Fruit fly (Drosophila melanogaster) whole organism, embryonic: ENCODE data around the gene dod.

Experiments
- CG10147 ChIP-seq: fragments of 200-800 bp; sonication (Bioruptor generic); optimal IDR thresholded peaks from 2 replicates; lab custom pipeline; 2019; ENCODE audit warnings: missing biosample characterization, mild to moderate bottlenecking, missing genetic modification characterization, moderate library complexity
- CG10321 ChIP-seq: fragments of 200-800 bp; sonication (Bioruptor generic); IDR thresholded peaks from 2 replicates; pipeline ENCODE4 v1.3.6; 2022; ENCODE audit warnings: missing biosample characterization, missing genetic modification characterization
- CG10462 ChIP-seq: fragments of 200-800 bp; sonication (Bioruptor generic); optimal IDR thresholded peaks from 2 replicates; lab custom pipeline; 2016; ENCODE audit warnings: missing biosample characterization, missing genetic modification characterization
- CG11695 ChIP-seq: fragments of 200-800 bp; sonication (Bioruptor generic); IDR thresholded peaks from 3 replicates; pipeline ENCODE4 v1.3.6; 2022; ENCODE audit warnings: missing biosample characterization, missing genetic modification characterization
- CG12219 ChIP-seq: fragments of 200-800 bp; sonication (Bioruptor generic); optimal IDR thresholded peaks from 3 replicates; lab custom pipeline; 2018; ENCODE audit warnings: missing biosample characterization, mild to moderate bottlenecking, missing genetic modification characterization
- CG14050 ChIP-seq: fragments of 200-800 bp; sonication (Bioruptor generic); IDR thresholded peaks from 3 replicates; pipeline ENCODE4 v1.3.6; 2022; ENCODE audit warnings: missing biosample characterization, missing genetic modification characterization
- CG15269 ChIP-seq: fragments of 200-800 bp; sonication (Bioruptor generic); optimal IDR thresholded peaks from 2 replicates; lab custom pipeline; 2018; ENCODE audit warnings: missing biosample characterization, mild to moderate bottlenecking, missing genetic modification characterization, moderate library complexity
- CG1647 ChIP-seq: fragments of 200-800 bp; sonication (Bioruptor generic); optimal IDR thresholded peaks from 3 replicates; lab custom pipeline; 2016; ENCODE audit warnings: missing biosample characterization, missing genetic modification characterization
- CG16779 ChIP-seq: fragments of 200-800 bp; sonication (Bioruptor generic); IDR thresholded peaks from 2 replicates; pipeline ENCODE4 v1.3.6; 2022; ENCODE audit warnings: missing biosample characterization, missing genetic modification characterization
- CG17359 ChIP-seq: fragments of 200-800 bp; sonication (Bioruptor generic); optimal IDR thresholded peaks from 3 replicates; lab custom pipeline; 2018; ENCODE audit warnings: missing biosample characterization, mild to moderate bottlenecking, missing genetic modification characterization, moderate library complexity
- CG18764 ChIP-seq: fragments of 200-800 bp; sonication (Bioruptor generic); optimal IDR thresholded peaks from 3 replicates; lab custom pipeline; 2016; ENCODE audit warnings: missing biosample characterization, missing genetic modification characterization
- CG2120 ChIP-seq: fragments of 200-800 bp; sonication (Bioruptor generic); optimal IDR thresholded peaks from 3 replicates; lab custom pipeline; 2016; ENCODE audit warnings: missing biosample characterization, missing genetic modification characterization
- CG32767 ChIP-seq: fragments of 200-800 bp; sonication (Bioruptor generic); IDR thresholded peaks from 2 replicates; pipeline ENCODE4 v1.3.6; 2022; ENCODE audit warnings: missing biosample characterization, missing genetic modification characterization
- CG34224 ChIP-seq: fragments of 200-800 bp; sonication (Bioruptor generic); IDR thresholded peaks from 3 replicates; pipeline ENCODE4 v1.3.6; 2022; ENCODE audit warnings: missing biosample characterization, missing genetic modification characterization; ENCODE audit not compliant: partially characterized antibody
- CG3995 ChIP-seq: fragments of 200-800 bp; sonication (Bioruptor generic); optimal IDR thresholded peaks from 3 replicates; lab custom pipeline; 2016; ENCODE audit warnings: missing biosample characterization, missing genetic modification characterization
- CG4730 ChIP-seq: fragments of 200-800 bp; sonication (Bioruptor generic); IDR thresholded peaks from 2 replicates; pipeline ENCODE4 v1.3.6; 2022; ENCODE audit warnings: missing biosample characterization, missing genetic modification characterization
- CG6254 ChIP-seq: fragments of 200-800 bp; sonication (Bioruptor generic); optimal IDR thresholded peaks from 3 replicates; lab custom pipeline; 2017; ENCODE audit warnings: mild to moderate bottlenecking, missing biosample characterization, missing genetic modification reagents, missing genetic modification characterization
- CG6813 ChIP-seq: fragments of 200-800 bp; sonication (Bioruptor generic); optimal IDR thresholded peaks from 2 replicates; lab custom pipeline; 2017; ENCODE audit warnings: missing biosample characterization, missing genetic modification characterization, mild to moderate bottlenecking, moderate library complexity, missing genetic modification reagents
- CG8290 ChIP-seq, 3 experiments: fragments of 200-800 bp; sonication (Bioruptor generic); optimal IDR thresholded peaks; 2 replicates each; lab custom pipeline; 2016 to 2019; ENCODE audit warnings: missing biosample characterization in 3 of 3, missing genetic modification characterization in 3 of 3, mild to moderate bottlenecking in 2 of 3, moderate library complexity in 1 of 3
- CG8944 ChIP-seq: fragments of 200-800 bp; sonication (Bioruptor generic); optimal IDR thresholded peaks from 3 replicates; lab custom pipeline; 2016; ENCODE audit warnings: missing biosample characterization, missing genetic modification characterization
- CG9609 ChIP-seq: fragments of 200-800 bp; sonication (Bioruptor generic); optimal IDR thresholded peaks from 3 replicates; lab custom pipeline; 2016; ENCODE audit warnings: missing biosample characterization, missing genetic modification characterization
- CoRest ChIP-seq: fragments of 200-800 bp; sonication (Bioruptor generic); optimal IDR thresholded peaks from 3 replicates; lab custom pipeline; 2018; ENCODE audit warnings: missing biosample characterization, mild to moderate bottlenecking, missing genetic modification characterization, moderate library complexity
- Dbx ChIP-seq: fragments of 200-800 bp; sonication (Bioruptor generic); IDR thresholded peaks from 3 replicates; pipeline ENCODE4 v1.3.6; 2022; ENCODE audit warnings: missing biosample characterization, missing genetic modification characterization
- Drgx ChIP-seq: fragments of 200-800 bp; sonication (Bioruptor generic); IDR thresholded peaks from 2 replicates; pipeline ENCODE4 v1.3.6; 2022; ENCODE audit warnings: missing biosample characterization, missing genetic modification characterization
- Elba2 ChIP-seq: fragments of 200-800 bp; sonication (Bioruptor generic); optimal IDR thresholded peaks from 3 replicates; lab custom pipeline; 2016; ENCODE audit warnings: missing biosample characterization, missing genetic modification characterization
- Fer2 ChIP-seq: fragments of 200-800 bp; sonication (Bioruptor generic); optimal IDR thresholded peaks from 2 replicates; lab custom pipeline; 2018; ENCODE audit warnings: missing biosample characterization, mild to moderate bottlenecking, missing genetic modification characterization, moderate library complexity
- HLHmδ ChIP-seq: fragments of 200-800 bp; sonication (Bioruptor generic); optimal IDR thresholded peaks from 2 replicates; lab custom pipeline; 2018; ENCODE audit warnings: missing biosample characterization, mild to moderate bottlenecking, missing genetic modification characterization, moderate library complexity
- Hr3 ChIP-seq: fragments of 200-800 bp; sonication (Bioruptor generic); optimal IDR thresholded peaks from 3 replicates; lab custom pipeline; 2016; ENCODE audit warnings: missing biosample characterization, missing genetic modification characterization
- Jarid2 ChIP-seq: fragments of 200-800 bp; sonication (Bioruptor generic); optimal IDR thresholded peaks from 3 replicates; lab custom pipeline; 2017; ENCODE audit warnings: mild to moderate bottlenecking, missing biosample characterization, missing genetic modification reagents, missing genetic modification characterization
- MTF-1 ChIP-seq: fragments of 200-800 bp; sonication (Bioruptor generic); optimal IDR thresholded peaks from 2 replicates; lab custom pipeline; 2018; ENCODE audit warnings: missing biosample characterization, mild to moderate bottlenecking, missing genetic modification characterization, borderline replicate concordance
- Oaz ChIP-seq: fragments of 200-800 bp; sonication (Bioruptor generic); IDR thresholded peaks from 2 replicates; pipeline ENCODE4 v1.3.6; 2022; ENCODE audit warnings: missing biosample characterization, missing genetic modification characterization
- Ravus ChIP-seq: fragments of 200-800 bp; sonication (Bioruptor generic); IDR thresholded peaks from 2 replicates; pipeline ENCODE4 v1.3.6; 2022; ENCODE audit warnings: missing biosample characterization, missing genetic modification characterization
- Side ChIP-seq: fragments of 200-800 bp; sonication (Bioruptor generic); optimal IDR thresholded peaks from 2 replicates; lab custom pipeline; 2016; ENCODE audit warnings: missing biosample characterization, missing genetic modification characterization
- ase ChIP-seq: fragments of 200-800 bp; sonication (Bioruptor generic); IDR thresholded peaks from 3 replicates; pipeline ENCODE4 v1.3.6; 2022; ENCODE audit warnings: missing biosample characterization, missing genetic modification characterization
- bab2 ChIP-seq: fragments of 200-800 bp; sonication (Bioruptor generic); optimal IDR thresholded peaks from 2 replicates; lab custom pipeline; 2016; ENCODE audit warnings: missing biosample characterization, missing genetic modification characterization
- bcd ChIP-seq: fragments of 200-800 bp; sonication (Bioruptor generic); optimal IDR thresholded peaks from 2 replicates; lab custom pipeline; 2017; ENCODE audit warnings: missing biosample characterization, mild to moderate bottlenecking, missing genetic modification characterization
- cato ChIP-seq: fragments of 200-800 bp; sonication (Bioruptor generic); optimal IDR thresholded peaks from 2 replicates; lab custom pipeline; 2016; ENCODE audit warnings: missing biosample characterization, missing genetic modification characterization, borderline replicate concordance
- disco-r ChIP-seq: fragments of 200-800 bp; sonication (Bioruptor generic); optimal IDR thresholded peaks from 2 replicates; lab custom pipeline; 2016; ENCODE audit warnings: missing biosample characterization, missing genetic modification characterization
- dmrt11E ChIP-seq: fragments of 200-800 bp; sonication (Bioruptor generic); optimal IDR thresholded peaks from 3 replicates; lab custom pipeline; 2018; ENCODE audit warnings: missing biosample characterization, mild to moderate bottlenecking, missing genetic modification characterization, moderate library complexity
- ftz-f1 ChIP-seq: fragments of 200-800 bp; sonication (Bioruptor generic); optimal IDR thresholded peaks from 2 replicates; lab custom pipeline; 2016; ENCODE audit warnings: missing biosample characterization, missing genetic modification characterization
- gro ChIP-seq: fragments of 200-800 bp; sonication (Bioruptor generic); optimal IDR thresholded peaks from 2 replicates; lab custom pipeline; 2016; ENCODE audit warnings: missing biosample characterization, missing genetic modification characterization
- hth ChIP-seq: fragments of >200 bp; optimal IDR thresholded peaks from 2 replicates; lab custom pipeline; 2017; ENCODE audit warnings: inconsistent platforms
- insv ChIP-seq, 2 experiments: fragments of 200-800 bp; sonication (Bioruptor generic); optimal IDR thresholded peaks; 3 replicates each; lab custom pipeline; 2016 to 2018; ENCODE audit warnings: missing biosample characterization in 2 of 2, missing genetic modification characterization in 2 of 2
- lmd ChIP-seq: fragments of 200-800 bp; sonication (Bioruptor generic); IDR thresholded peaks from 2 replicates; pipeline ENCODE4 v1.3.6; 2022; ENCODE audit warnings: missing biosample characterization, missing genetic modification characterization
- luna ChIP-seq: fragments of 200-800 bp; sonication (Bioruptor generic); optimal IDR thresholded peaks from 2 replicates; lab custom pipeline; 2016; ENCODE audit warnings: missing biosample characterization, missing genetic modification characterization
- onecut ChIP-seq: fragments of 200-800 bp; sonication (Bioruptor generic); IDR thresholded peaks from 2 replicates; pipeline ENCODE4 v1.3.6; 2022; ENCODE audit warnings: missing biosample characterization, missing genetic modification characterization
- pros ChIP-seq: fragments of 200-800 bp; sonication (Bioruptor generic); optimal IDR thresholded peaks from 3 replicates; lab custom pipeline; 2019; ENCODE audit warnings: missing biosample characterization, mild to moderate bottlenecking, missing genetic modification characterization, moderate library complexity
- row ChIP-seq: fragments of 200-800 bp; sonication (Bioruptor generic); IDR thresholded peaks from 3 replicates; pipeline ENCODE4 v1.3.6; 2022; ENCODE audit warnings: missing biosample characterization, missing genetic modification characterization
- sens ChIP-seq: fragments of 200-800 bp; sonication (Bioruptor generic); peaks from one replicate; lab custom pipeline; 2016; ENCODE audit warnings: missing biosample characterization, missing genetic modification characterization
- vvl ChIP-seq: fragments of 200-800 bp; sonication (Bioruptor generic); IDR thresholded peaks from 2 replicates; pipeline ENCODE4 v1.3.6; 2022; ENCODE audit warnings: missing biosample characterization, missing genetic modification characterization

dod gene

dm6 chrX:21349800-21350309 is 4.7 kb downstream of the dod start, which contains the start of the genes peng and sol (continued):
- TF ChIP-seq gro (GFP tag; lab: Kevin White, UChicago) (peak; percentile 58), CG2120 (GFP tag; lab: Kevin White, UChicago) (peak; percentile 89), insv (GFP tag; optimal IDR thresholded peaks at IDR 0.05; lab: Kevin White, UChicago) (peak in 1 of 2 experiments; percentile 45), CG1647 (peak; percentile 40), pros (GFP tag; lab: Kevin White, UChicago) (no peak), CG6813 (GFP tag; lab: Kevin White, UChicago) (peak; percentile 30), cato (GFP tag; lab: Kevin White, UChicago) (peak; percentile 59), Side (GFP tag; lab: Kevin White, UChicago) (peak; percentile 74), Hr3 (GFP tag; lab: Kevin White, UChicago) (peak; percentile 76), hth (no peak), CG34224 (GFP tag; lab: Robert Waterston, UW) (no peak), row (GFP tag; lab: Robert Waterston, UW) (peak; percentile 87), CG6254 (GFP tag; lab: Kevin White, UChicago) (no peak), Elba2 (GFP tag; lab: Kevin White, UChicago) (peak; percentile 15), CG15269 (peak; percentile 68), Fer2 (tag; lab: Kevin White, UChicago) (peak; percentile 49), Ravus (no peak), CG4730 (GFP tag; lab: Robert Waterston, UW) (peak; percentile 23; the same call in 1 of the 2 replicates), CG8944 (GFP tag; lab: Kevin White, UChicago) (peak; percentile 55), CG3995 (GFP tag; lab: Kevin White, UChicago) (peak; percentile 6), CG10147 (GFP tag; lab: Kevin White, UChicago) (peak; percentile 72), CG8290 (GFP tag; optimal IDR thresholded peaks at IDR 0.05; lab: Kevin White, UChicago) (peak; percentile 100), CG8290 (tag; optimal IDR thresholded peaks at IDR 0.05; lab: Kevin White, UChicago) (peak; percentile 98 to 100), bab2 (GFP tag; lab: Kevin White, UChicago) (peak; percentile 78), CG17359 (tag; lab: Kevin White, UChicago) (peak; percentile 60), CG9609 (GFP tag; lab: Kevin White, UChicago) (peak; percentile 57), MTF-1 (GFP tag; lab: Kevin White, UChicago) (no peak), luna (GFP tag; lab: Kevin White, UChicago) (peak; percentile 32), Oaz (GFP tag; lab: Robert Waterston, UW) (peak; percentile 54), dmrt11E (tag; lab: Kevin White, UChicago) (peak; percentile 68), HLHmδ (GFP tag; lab: Kevin White, UChicago) (peak; percentile 43), CG10321 (GFP tag; lab: Robert Waterston, UW) (no peak), CG18764 (GFP tag; lab: Kevin White, UChicago) (peak; percentile 53), sens (GFP tag; lab: Kevin White, UChicago) (peak; percentile 96), CG11695 (GFP tag; lab: Robert Waterston, UW) (peak; percentile 54; the same call in 2 of the 3 replicates), CG12219 (GFP tag; lab: Kevin White, UChicago) (no peak), onecut (GFP tag; lab: Robert Waterston, UW) (0 out of 2 replicates have a peak, but pooled peaks have one; percentile 24), CG16779 (GFP tag; lab: Robert Waterston, UW) (no peak), disco-r (peak; percentile 33), CG32767 (GFP tag; lab: Robert Waterston, UW) (peak; percentile 52; the same call in 1 of the 2 replicates), bcd (GFP tag; lab: Kevin White, UChicago) (peak; percentile 70), vvl (GFP tag; lab: Robert Waterston, UW) (peak; percentile 73), CG10462 (GFP tag; lab: Kevin White, UChicago) (peak; percentile 79), CoRest (tag; lab: Kevin White, UChicago) (peak; percentile 85), Jarid2 (GFP tag; lab: Kevin White, UChicago) (no peak), Dbx (no peak), CG14050 (GFP tag; lab: Robert Waterston, UW) (peak; percentile 59; the same call in 2 of the 3 replicates), Drgx (peak; percentile 35; the same call in 1 of the 2 replicates), lmd (peak; percentile 58), ase (GFP tag; lab: Robert Waterston, UW) (0 out of 3 replicates have a peak, but pooled peaks have one; percentile 15), ftz-f1 (GFP tag; lab: Kevin White, UChicago) (peak; percentile 49)
